Fruit fly (Drosophila melanogaster): ENCODE results near the gene CLS.

dm6 chr3R:25686698-25687420 is at the start of gene CLS:
- TF ChIP-seq CG31627 (GFP tag; optimal IDR thresholded peaks at IDR 0.05) (no peak), Lpt (GFP tag; optimal IDR thresholded peaks at IDR 0.05) (no peak), CG6163 (GFP tag; IDR thresholded peaks at IDR 0.05) (0 out of 3 replicates have a peak, but pooled peaks have one; percentile 3), CG8319 (GFP tag; optimal IDR thresholded peaks at IDR 0.05) (no peak), Hr4 (GFP tag; optimal IDR thresholded peaks at IDR 0.05) (no peak), salr (GFP tag; optimal IDR thresholded peaks at IDR 0.05) (no peak), CG3032 (tag; optimal IDR thresholded peaks at IDR 0.05) (no peak), CG7368 (GFP tag; optimal IDR thresholded peaks at IDR 0.05) (no peak), CG32006 (GFP tag; optimal IDR thresholded peaks at IDR 0.05) (no peak), Smox (GFP tag; optimal IDR thresholded peaks at IDR 0.05) (no peak), Ets96B (tag; optimal IDR thresholded peaks at IDR 0.05) (no peak), Sox102F (GFP tag; optimal IDR thresholded peaks at IDR 0.05) (no peak), net (GFP tag; optimal IDR thresholded peaks at IDR 0.05) (no peak), CG16779 (tag; optimal IDR thresholded peaks at IDR 0.05) (no peak)
